Fruit fly (Drosophila melanogaster): Measurements from ENCODE around the gene robl37BC.

Gene robl37BC

dm6 chr2L:18981947-18982579 is 28.6 kb upstream of the robl37BC start (continued):
- TF ChIP-seq CG32532 (GFP tag; IDR thresholded peaks at IDR 0.05) (no peak), ttk (GFP tag; IDR thresholded peaks at IDR 0.05) (no peak), Dp (GFP tag; optimal IDR thresholded peaks at IDR 0.05) (no peak), CG7928 (GFP tag; optimal IDR thresholded peaks at IDR 0.05) (no peak), CG17568 (GFP tag; optimal IDR thresholded peaks at IDR 0.05) (no peak), Dip2 (GFP tag; IDR thresholded peaks at IDR 0.05) (no peak), Taf1 (GFP tag; IDR thresholded peaks at IDR 0.05) (no peak), CG1603 (tag; optimal IDR thresholded peaks at IDR 0.05) (no peak), Neu2 (GFP tag; optimal IDR thresholded peaks at IDR 0.05; ENCODE audit: borderline replicate concordance) (no peak), CG32772 (GFP tag; IDR thresholded peaks at IDR 0.05) (no peak), CG33557 (GFP tag; optimal IDR thresholded peaks at IDR 0.05) (peak; percentile 0), CG31441 (GFP tag; IDR thresholded peaks at IDR 0.05) (peak; percentile 51; the same call in 1 of the 2 replicates), Mes4 (GFP tag; optimal IDR thresholded peaks at IDR 0.05) (no peak), CG15479 (GFP tag; optimal IDR thresholded peaks at IDR 0.05) (no peak), danr (GFP tag; IDR thresholded peaks at IDR 0.05) (no peak), Hr51 (GFP tag; optimal IDR thresholded peaks at IDR 0.05) (peak in 1 of 2 experiments; percentile 58), dpn (GFP tag; optimal IDR thresholded peaks at IDR 0.05) (peak in 1 of 2 experiments; percentile 0), B-H1 (GFP tag; IDR thresholded peaks at IDR 0.05) (no peak), grn (GFP tag; optimal IDR thresholded peaks at IDR 0.05) (no peak), CG3847 (GFP tag; IDR thresholded peaks at IDR 0.05) (no peak), prd (optimal IDR thresholded peaks at IDR 0.05) (no peak), prd (GFP tag; IDR thresholded peaks at IDR 0.05) (peak; percentile 44; the same call in 2 of the 3 replicates), pan (optimal IDR thresholded peaks at IDR 0.05) (no peak), pan (GFP tag; optimal IDR thresholded peaks at IDR 0.05 in 1 of 2, IDR thresholded peaks at IDR 0.05 in 1 of 2) (no peak), sens (GFP tag) (peak; percentile 83), CG9932 (GFP tag; IDR thresholded peaks at IDR 0.05) (no peak), CG18262 (tag; optimal IDR thresholded peaks at IDR 0.05) (peak; percentile 60), MTF-1 (GFP tag; optimal IDR thresholded peaks at IDR 0.05; ENCODE audit: borderline replicate concordance) (no peak), lbe (GFP tag; optimal IDR thresholded peaks at IDR 0.05) (no peak), Oli (tag; optimal IDR thresholded peaks at IDR 0.05) (peak; percentile 39), wek (GFP tag; optimal IDR thresholded peaks at IDR 0.05) (no peak), Sox102F (GFP tag; optimal IDR thresholded peaks at IDR 0.05) (peak; percentile 69), gsb-n (tag; optimal IDR thresholded peaks at IDR 0.05) (peak; percentile 59), dmrt99B (tag; optimal IDR thresholded peaks at IDR 0.05) (peak; percentile 68), CG14710 (tag; optimal IDR thresholded peaks at IDR 0.05) (peak; percentile 22), lab (GFP tag; optimal IDR thresholded peaks at IDR 0.05) (no peak), Doc2 (GFP tag; IDR thresholded peaks at IDR 0.05) (no peak), CG10565 (GFP tag; optimal IDR thresholded peaks at IDR 0.05) (no peak), Usf (GFP tag; optimal IDR thresholded peaks at IDR 0.05) (no peak), pho (GFP tag; optimal IDR thresholded peaks at IDR 0.05) (no peak), CG1792 (GFP tag; optimal IDR thresholded peaks at IDR 0.05) (no peak), gcm2 (GFP tag; optimal IDR thresholded peaks at IDR 0.05) (no peak), GATAe (GFP tag; conservative IDR thresholded peaks at IDR 0.05) (no peak), al (GFP tag; IDR thresholded peaks at IDR 0.05) (no peak), tio (GFP tag; optimal IDR thresholded peaks at IDR 0.05) (no peak), hb (GFP tag; IDR thresholded peaks at IDR 0.05; ENCODE audit: partially characterized antibody) (no peak), h (optimal IDR thresholded peaks at IDR 0.05) (no peak), CG11560 (tag; IDR thresholded peaks at IDR 0.05) (no peak), Stat92E (GFP tag; optimal IDR thresholded peaks at IDR 0.05) (no peak), CG17186 (GFP tag; optimal IDR thresholded peaks at IDR 0.05) (no peak), CG16815 (GFP tag; optimal IDR thresholded peaks at IDR 0.05) (peak; percentile 0)

Data from whole organism, embryonic.